Fruit fly (Drosophila melanogaster): Measurements from ENCODE around the gene CG3557.

The CG3557 gene

DNA sequence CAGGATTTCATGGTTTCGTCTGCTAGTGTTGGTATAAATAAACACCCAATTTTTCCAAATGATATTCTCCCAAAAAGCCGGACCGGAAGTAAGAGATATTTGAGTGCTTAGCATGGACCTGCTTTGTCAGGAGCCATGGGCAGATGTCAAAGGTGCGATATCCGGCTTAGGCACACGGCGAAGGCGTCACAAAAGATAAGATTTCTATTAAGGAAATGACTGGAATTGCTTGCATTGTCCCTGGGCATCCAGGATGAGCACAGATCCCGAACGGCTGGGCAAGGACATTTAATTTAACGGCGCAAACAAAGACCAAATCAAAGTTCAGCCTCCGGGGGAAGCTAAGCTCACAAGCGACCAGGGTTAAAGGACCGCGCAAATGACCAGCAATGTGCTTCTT, at the start of gene CG3557:
CG3557 (minus strand) TSS at position 101 of the 400 bp plus-strand sequence.
- TF ChIP-seq insv (optimal IDR thresholded peaks at IDR 0.05), result no peak
- no peak for TF ChIP-seq Myc (optimal IDR thresholded peaks at IDR 0.05)
- TF ChIP-seq Sin3A (optimal IDR thresholded peaks at IDR 0.05), result no peak
- TF ChIP-seq psq (optimal IDR thresholded peaks at IDR 0.05), result no peak
- no peak for TF ChIP-seq ttk (optimal IDR thresholded peaks at IDR 0.05)
- TF ChIP-seq h (optimal IDR thresholded peaks at IDR 0.05), result no peak

DNA sequence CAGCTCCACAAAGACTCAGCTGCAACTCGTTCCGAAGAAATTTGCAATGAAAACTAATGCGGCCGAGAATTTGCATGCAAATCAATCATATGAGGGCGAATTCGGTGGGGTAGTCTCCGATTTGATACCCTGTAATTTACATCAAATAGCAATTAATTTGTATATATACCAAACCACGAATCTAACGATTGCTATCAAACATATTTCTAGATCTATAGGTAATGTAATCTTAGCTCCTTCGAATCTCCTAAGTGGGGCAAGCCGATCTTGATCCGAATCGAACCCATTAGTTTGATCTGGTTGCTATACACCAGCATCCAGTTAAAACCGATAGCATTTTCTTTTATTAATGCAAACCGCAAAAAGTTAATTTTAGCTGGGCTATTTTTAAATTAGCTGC, 48.6 kb upstream of the CG3557 start:
- TF ChIP-seq h (optimal IDR thresholded peaks at IDR 0.05) (no peak), insv (optimal IDR thresholded peaks at IDR 0.05) (no peak), Sin3A (optimal IDR thresholded peaks at IDR 0.05) (no peak), ttk (optimal IDR thresholded peaks at IDR 0.05) (no peak), psq (optimal IDR thresholded peaks at IDR 0.05) (no peak), Myc (optimal IDR thresholded peaks at IDR 0.05) (no peak)

DNA sequence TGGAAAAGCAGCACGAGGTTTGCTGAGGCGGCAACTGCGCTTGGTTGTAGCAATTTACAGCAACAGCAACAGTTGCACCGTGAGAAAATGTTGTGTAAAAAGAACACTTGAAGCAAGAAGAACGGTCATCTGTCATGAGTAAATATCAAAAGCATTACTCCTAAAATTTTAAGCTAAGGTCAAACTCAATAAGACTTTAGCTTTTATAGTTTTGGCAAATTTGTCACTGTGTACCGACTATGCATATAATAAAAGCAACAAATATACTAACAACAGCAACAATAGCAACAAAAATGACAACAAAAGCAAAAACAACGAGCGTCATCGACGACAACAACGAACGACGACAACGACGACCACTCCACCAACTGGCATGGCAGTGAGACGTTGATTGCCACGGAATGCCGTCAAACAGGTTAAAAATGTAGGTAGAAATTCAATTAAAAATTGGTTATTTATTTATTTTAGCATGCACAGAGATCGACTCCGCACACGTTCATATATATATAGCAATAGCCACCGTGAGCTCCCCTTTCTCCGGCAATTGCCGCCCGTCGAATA, 48.0 kb upstream of the CG3557 start:
- TF ChIP-seq psq (optimal IDR thresholded peaks at IDR 0.05) (no peak), Sin3A (optimal IDR thresholded peaks at IDR 0.05) (no peak), ttk (optimal IDR thresholded peaks at IDR 0.05) (no peak), h (optimal IDR thresholded peaks at IDR 0.05) (no peak), insv (optimal IDR thresholded peaks at IDR 0.05) (no peak), Myc (optimal IDR thresholded peaks at IDR 0.05) (no peak)

DNA sequence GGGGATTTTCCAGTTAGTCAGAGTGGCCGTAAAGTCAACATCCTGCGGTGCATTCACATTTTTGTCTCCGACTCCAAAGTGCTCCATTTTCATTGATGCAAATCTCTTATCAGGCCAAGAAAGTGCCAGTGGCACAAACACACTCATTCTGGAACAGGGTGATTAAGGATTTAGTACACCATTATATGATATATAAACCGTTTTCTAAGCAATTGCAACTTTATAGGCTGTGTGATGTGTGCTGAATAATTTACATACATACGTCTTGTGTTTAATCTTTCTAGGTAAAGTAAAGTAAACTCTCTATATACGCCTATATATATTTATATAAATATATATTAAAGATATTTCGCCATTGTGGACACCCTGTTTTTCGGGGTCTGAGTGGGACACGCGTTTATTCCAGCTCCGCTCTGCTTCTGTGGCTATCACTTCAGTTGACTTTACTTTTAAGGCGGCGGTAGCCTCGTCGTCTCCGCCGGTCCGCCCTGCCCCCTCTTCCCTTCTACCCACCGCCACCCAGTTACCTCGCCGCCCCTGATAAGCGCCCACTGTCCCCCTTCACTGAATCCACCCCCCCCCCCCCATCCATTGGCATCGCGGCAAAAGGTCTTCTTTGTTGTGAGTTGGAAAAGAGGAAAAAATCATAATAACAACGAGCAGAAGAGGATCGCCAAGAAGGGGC, 47.4 kb upstream of the CG3557 start:
- TF ChIP-seq Sin3A (optimal IDR thresholded peaks at IDR 0.05) (no peak), ttk (optimal IDR thresholded peaks at IDR 0.05) (no peak), psq (optimal IDR thresholded peaks at IDR 0.05) (no peak)

DNA sequence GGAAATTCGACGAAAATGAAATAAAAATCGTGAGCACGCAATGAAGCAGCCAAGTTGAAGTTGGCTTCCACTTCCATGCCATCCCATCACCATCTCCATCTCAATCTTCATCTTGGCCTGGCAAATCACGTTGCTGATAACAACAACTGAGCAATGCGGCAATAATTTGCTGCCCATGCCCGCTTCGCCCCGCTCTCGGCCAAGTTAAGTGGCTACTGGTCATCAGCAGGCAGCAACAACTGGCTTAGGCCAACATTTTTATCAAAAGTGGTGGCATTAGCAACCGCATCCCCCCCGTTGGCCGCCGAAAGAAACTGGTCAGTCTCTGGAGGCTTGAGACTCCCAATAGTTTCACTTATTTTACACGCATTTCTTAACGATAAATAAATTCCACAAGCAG, 44.7 kb upstream of the CG3557 start:
- TF ChIP-seq ttk (optimal IDR thresholded peaks at IDR 0.05) (no peak), insv (optimal IDR thresholded peaks at IDR 0.05) (no peak), Sin3A (optimal IDR thresholded peaks at IDR 0.05) (no peak), h (optimal IDR thresholded peaks at IDR 0.05) (no peak), psq (optimal IDR thresholded peaks at IDR 0.05) (no peak), Myc (optimal IDR thresholded peaks at IDR 0.05) (no peak)

DNA sequence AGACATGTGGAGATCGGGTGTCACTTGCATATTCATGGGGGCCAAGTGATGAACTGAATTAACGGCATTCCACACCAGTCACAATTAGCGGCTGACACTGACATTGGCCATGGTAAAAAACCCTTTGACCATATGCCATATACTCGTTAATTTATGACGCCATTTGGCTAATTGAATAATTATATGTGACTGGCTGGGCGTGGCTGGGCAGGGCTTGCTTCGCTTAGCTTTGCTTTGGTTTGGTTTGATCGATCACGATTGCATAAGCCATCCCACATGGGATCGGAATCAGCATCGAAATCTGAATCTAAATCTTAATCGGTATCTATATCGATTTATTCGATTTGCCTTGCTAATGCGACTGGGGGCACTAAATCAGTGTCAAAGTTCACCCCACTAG, 44.0 kb upstream of the CG3557 start:
- TF ChIP-seq ttk (optimal IDR thresholded peaks at IDR 0.05) (no peak), psq (optimal IDR thresholded peaks at IDR 0.05) (no peak), insv (optimal IDR thresholded peaks at IDR 0.05) (no peak), Sin3A (optimal IDR thresholded peaks at IDR 0.05) (no peak), h (optimal IDR thresholded peaks at IDR 0.05) (no peak), Myc (optimal IDR thresholded peaks at IDR 0.05) (no peak)

DNA sequence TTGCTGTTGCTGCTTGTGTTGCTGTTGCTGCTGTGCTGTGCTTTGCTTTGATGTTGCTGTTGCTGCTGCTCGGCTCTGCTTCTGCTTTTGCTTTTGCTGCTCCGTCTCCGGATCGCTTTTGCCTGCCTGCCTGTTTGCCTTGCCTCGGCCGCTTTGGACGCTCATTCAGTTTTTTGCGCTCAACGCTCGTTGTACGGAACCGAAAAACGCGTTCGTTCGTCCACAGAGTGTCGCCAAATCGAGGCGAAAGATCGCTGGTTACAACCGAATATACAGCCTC, 42.6 kb upstream of the CG3557 start, which contains the start of gene dpp:
dpp (plus strand) TSS at position 164 of the 280 bp plus-strand sequence.
- no peak for TF ChIP-seq insv (optimal IDR thresholded peaks at IDR 0.05)
- no peak for TF ChIP-seq Myc (optimal IDR thresholded peaks at IDR 0.05)
- no peak for TF ChIP-seq Sin3A (optimal IDR thresholded peaks at IDR 0.05)
- no peak for TF ChIP-seq ttk (optimal IDR thresholded peaks at IDR 0.05)
- no peak for TF ChIP-seq psq (optimal IDR thresholded peaks at IDR 0.05)
- no peak for TF ChIP-seq h (optimal IDR thresholded peaks at IDR 0.05)

DNA sequence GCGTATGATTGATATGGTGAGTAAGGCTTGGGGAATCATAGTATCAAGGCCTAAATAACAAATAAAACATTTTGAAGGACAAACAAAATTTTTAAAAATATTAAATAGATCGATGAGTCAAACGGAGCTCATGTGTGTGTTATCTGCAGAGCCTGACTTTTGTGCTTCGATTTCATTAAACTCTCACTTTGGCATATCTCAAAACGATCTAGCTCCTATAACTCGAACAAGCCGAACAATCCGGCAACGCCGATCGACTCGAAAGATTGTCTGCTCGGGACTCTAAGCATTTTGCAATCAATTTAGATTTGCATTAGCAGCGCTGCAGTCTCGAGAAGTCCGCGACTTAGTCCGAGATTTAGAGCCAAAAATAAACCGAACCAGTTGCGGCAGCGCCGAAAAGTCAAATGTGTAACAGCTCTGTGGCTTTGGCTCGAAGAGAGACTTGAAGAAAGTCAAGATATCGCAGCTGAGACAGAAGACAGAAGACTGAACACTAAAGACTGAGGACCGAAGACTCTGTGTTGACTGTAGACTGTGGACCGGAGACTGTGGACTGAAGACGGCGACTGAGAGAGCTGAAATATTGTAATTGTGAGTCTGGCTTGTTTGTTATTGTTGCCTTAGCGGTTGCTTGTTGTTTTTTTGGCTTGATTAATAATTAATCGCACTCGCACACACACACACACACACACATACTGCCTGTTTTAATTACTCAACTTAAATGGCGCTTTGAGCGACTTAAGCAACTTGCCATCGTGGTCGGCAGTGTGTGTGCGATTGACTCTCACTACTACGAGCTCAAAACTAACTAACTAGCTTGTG, 42.0 kb upstream of the CG3557 start:
- TF ChIP-seq Myc (optimal IDR thresholded peaks at IDR 0.05) (no peak), ttk (optimal IDR thresholded peaks at IDR 0.05) (no peak), insv (optimal IDR thresholded peaks at IDR 0.05) (no peak), Sin3A (optimal IDR thresholded peaks at IDR 0.05) (no peak), h (optimal IDR thresholded peaks at IDR 0.05) (no peak), psq (optimal IDR thresholded peaks at IDR 0.05) (no peak)

DNA sequence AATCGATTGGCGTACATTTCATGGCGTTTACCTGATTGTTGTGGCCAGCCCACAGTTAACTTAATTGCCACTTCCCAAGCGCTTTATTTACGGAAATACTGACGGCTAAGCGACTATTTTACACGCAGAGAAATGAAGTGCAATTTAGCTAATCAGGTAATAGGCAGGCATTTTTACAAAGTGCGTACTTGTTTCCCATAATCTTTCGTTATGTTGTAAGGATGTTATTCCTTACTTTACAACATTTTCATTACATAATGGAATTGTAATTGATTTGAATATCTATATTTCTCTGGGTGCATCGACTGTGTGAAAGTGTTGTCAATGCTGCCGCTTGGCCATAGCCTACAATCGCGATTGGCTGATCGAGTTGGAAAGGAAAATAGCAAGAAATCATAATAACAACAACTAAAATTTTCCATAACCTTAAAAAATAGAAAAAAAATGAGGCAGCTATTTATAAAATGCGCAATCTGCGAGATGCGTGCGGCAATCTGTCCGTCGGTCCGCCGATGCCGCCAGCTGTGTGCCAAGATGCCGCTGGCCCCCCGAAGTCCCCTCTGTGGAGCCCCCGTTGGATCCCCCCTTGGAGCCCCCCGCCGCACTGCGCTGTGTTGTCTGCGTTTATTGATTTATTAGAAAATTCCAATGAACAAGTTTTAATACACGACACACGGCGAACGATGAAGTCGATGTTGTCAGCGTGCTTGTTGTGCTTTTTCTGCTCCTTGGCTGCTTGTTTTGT, 41.0 kb upstream of the CG3557 start:
- TF ChIP-seq Myc (optimal IDR thresholded peaks at IDR 0.05) (no peak), h (optimal IDR thresholded peaks at IDR 0.05) (no peak), insv (optimal IDR thresholded peaks at IDR 0.05) (no peak), Sin3A (optimal IDR thresholded peaks at IDR 0.05) (no peak), ttk (optimal IDR thresholded peaks at IDR 0.05) (no peak), psq (optimal IDR thresholded peaks at IDR 0.05) (no peak)

DNA sequence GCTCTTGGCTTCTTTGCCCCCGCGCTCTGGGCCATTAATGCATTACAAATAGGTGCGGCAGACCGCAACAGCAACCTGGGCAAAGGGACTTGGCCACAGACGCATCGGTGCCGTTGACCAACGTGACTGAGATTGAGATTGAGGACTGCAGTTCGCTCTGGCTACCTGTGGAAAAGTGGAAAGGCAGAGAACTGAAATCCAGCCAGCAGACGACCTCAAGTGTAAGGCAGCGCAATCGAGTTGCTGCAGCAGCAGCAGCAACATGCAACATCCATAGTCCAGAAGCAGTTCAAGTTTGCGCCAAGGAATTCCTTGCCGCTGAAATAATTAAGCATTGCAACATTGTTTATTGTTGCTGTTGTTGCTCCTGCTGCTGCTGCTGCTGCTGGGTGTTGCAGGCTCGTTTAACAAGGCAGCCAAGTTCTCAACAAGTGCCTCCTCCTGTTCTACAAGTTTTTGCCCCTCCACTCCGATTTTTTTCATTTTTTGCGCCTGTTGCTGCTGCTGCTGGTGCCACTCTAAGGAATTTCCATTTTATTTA, 40.1 kb upstream of the CG3557 start:
- TF ChIP-seq insv (optimal IDR thresholded peaks at IDR 0.05) (no peak), psq (optimal IDR thresholded peaks at IDR 0.05) (no peak), h (optimal IDR thresholded peaks at IDR 0.05) (no peak), Sin3A (optimal IDR thresholded peaks at IDR 0.05) (no peak), ttk (optimal IDR thresholded peaks at IDR 0.05) (no peak), Myc (optimal IDR thresholded peaks at IDR 0.05) (no peak)

DNA sequence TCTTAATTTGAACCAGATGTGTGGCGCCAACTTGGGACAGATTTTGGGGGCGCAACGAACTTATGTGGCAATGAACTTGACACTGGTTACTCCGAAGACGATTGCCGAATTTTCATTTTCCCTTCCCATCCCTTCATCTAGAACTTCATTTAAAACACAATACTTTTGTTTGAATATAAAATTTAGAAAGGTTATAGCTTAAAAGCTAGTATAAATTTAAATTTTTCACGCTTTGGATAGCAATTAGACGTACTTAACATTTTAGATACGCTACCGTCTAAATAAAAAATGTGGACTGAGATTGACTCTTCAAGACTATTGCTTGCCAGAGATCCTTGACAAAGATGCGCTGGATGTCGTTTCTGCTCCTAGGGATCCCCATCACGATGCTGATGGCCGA, 38.9 kb upstream of the CG3557 start, which contains the start of gene CG44139:
CG44139 (plus strand) TSS at position 301 of the 400 bp plus-strand sequence.
- no peak for TF ChIP-seq psq (optimal IDR thresholded peaks at IDR 0.05)
- TF ChIP-seq insv (optimal IDR thresholded peaks at IDR 0.05), result no peak
- TF ChIP-seq Myc (optimal IDR thresholded peaks at IDR 0.05), result no peak
- no peak for TF ChIP-seq ttk (optimal IDR thresholded peaks at IDR 0.05)
- no peak for TF ChIP-seq h (optimal IDR thresholded peaks at IDR 0.05)
- TF ChIP-seq Sin3A (optimal IDR thresholded peaks at IDR 0.05), result no peak
